Worm (Caenorhabditis elegans): ENCODE data around the gene F20D6.9.

Gene F20D6.9

DNA sequence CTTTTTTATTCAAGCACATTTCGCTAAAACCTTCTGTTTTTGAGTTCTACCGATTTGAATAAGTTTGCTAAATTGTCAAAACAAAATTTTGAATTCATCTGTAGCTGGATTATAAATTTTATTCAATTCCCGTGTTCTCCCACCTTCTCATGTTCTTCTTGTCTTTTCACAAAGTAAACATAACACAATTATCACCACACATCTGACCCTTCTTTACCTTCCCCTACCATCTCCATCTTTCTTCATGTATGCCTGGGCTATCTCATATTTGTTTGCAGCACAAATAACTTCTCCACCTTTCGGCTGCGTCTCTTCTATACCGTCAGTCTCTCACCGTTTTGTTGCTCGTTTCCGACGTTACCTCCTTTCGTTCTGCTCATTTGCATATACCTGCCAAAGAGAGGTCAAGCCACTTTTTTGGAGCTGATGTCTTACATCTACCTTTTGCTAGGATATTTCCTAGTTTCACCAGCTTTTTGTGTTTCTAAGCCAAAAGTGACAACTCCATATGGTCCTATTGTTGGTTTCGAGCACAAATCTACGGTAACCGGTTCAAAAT lies 25.9 kb upstream of the F20D6.9 start, which contains the start of gene cest-17:
Gene cest-17, plus strand, starts transcription at position 248 of the 559 bp plus-strand sequence.
- TF ChIP-seq dao-5 (tag; optimal IDR thresholded peaks at IDR 0.05) (no peak), W03F9.2 (tag; optimal IDR thresholded peaks at IDR 0.05) (no peak), him-1 (tag; optimal IDR thresholded peaks at IDR 0.05) (no peak)

DNA sequence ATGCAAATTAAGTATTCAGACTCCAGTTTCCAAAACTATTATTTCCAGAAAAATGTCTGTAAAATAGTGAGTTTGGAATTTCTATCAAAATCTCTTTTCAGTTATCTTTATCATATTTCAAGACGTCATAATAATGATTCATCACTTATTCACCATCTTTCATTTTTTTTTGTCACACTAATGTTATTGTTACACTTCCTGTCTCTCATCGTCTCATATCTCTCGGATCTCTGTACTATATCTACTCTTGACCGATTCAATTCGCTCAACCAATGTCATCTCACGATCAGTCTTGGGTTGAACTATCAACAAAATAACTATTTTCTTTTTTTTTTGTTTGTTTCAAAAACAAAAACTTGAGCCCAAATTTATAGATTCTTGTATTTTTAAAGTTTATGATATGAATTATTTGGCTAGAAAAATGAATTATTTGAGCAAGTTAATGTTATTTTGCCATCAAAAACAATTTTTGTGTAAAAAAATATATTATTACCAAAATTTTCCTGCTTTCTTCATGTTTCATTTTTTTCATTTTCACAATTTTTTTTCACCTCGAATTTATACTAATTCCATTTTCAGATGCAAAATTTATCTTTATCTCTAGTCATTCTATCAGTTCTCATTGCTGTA lies 24.1 kb upstream of the F20D6.9 start, which contains the start of gene cri-2:
Gene cri-2, plus strand, starts transcription at position 580 of the 630 bp plus-strand sequence.
- no peak for TF ChIP-seq W03F9.2 (tag; optimal IDR thresholded peaks at IDR 0.05)
- TF ChIP-seq him-1 (tag; optimal IDR thresholded peaks at IDR 0.05) = no peak
- TF ChIP-seq dao-5 (tag; optimal IDR thresholded peaks at IDR 0.05) = no peak

DNA sequence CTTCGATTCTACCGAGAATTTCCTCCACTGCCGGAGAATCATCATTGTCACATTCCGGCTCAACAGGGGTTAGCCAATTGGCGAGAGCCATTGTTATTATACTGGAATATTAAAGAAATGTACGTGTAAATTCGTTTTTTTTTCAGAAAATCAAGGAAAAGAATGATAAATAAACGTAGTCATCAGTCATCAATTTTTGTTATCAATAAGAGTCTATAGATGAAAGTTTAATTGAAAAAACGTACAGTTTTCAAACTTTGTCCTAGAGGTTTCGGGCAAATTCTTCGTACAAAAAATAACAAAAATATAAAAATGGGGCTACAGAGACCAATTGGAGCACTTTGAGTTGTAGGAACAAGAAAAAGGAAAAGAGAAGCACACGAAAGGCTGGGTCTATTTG lies 21.7 kb upstream of the F20D6.9 start, which contains the start of gene F20D6.11:
Gene F20D6.11, minus strand, starts transcription at position 101 of the 400 bp plus-strand sequence.
- TF ChIP-seq dao-5 (tag; optimal IDR thresholded peaks at IDR 0.05) = no peak
- no peak for TF ChIP-seq W03F9.2 (tag; optimal IDR thresholded peaks at IDR 0.05)
- TF ChIP-seq him-1 (tag; optimal IDR thresholded peaks at IDR 0.05) = no peak

DNA sequence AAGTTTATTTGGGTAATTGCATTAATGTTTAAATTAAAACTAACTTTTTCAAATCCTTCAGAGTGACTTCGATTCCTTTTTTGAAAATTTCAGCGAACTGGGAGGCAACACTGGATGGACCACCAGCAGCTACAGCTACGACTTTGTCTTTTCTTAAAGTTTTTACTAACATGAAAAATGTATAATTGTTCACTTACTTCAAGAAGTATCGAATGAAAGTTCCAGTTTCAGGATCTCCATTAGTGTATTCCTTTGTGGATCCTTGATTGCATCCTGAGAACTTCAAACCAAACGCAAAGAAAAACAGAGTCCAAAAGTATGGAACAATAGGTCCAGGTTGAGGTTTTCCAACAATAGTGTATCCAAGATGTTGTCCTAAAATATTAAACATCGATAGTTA lies 19.7 kb upstream of the F20D6.9 start:
- TF ChIP-seq him-1 (tag; optimal IDR thresholded peaks at IDR 0.05) (no peak), W03F9.2 (tag; optimal IDR thresholded peaks at IDR 0.05) (no peak), dao-5 (tag; optimal IDR thresholded peaks at IDR 0.05) (no peak)

DNA sequence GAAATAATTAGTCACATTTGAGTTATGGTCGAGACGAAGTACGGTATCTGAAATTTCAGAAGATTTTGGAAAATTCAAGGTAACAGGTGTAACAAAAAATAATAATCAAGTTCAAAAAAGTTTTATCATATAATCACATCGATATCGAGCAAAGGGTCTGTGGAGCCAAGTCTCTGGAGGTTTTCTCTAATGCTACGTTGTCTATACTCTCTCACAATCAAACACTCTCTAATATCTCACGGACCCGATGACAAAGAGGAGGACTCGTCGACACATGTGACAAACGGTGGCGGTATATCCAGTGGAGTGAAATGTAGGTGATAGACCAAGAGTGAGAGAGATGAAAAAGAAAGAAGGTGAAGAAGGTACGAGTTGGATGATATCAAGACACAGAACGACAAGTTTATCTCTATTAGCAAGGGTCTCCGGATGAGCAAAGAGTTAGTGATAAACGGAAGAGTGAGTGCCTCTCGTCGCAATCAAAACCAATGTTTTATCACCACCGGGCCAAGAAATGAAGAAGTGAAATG lies 18.7 kb upstream of the F20D6.9 start, which contains the start of gene F20D6.10:
Gene F20D6.10, minus strand, starts transcription at position 51 of the 530 bp plus-strand sequence.
- TF ChIP-seq W03F9.2 (tag; optimal IDR thresholded peaks at IDR 0.05) = no peak
- no peak for TF ChIP-seq dao-5 (tag; optimal IDR thresholded peaks at IDR 0.05)
- TF ChIP-seq him-1 (tag; optimal IDR thresholded peaks at IDR 0.05) = no peak

DNA sequence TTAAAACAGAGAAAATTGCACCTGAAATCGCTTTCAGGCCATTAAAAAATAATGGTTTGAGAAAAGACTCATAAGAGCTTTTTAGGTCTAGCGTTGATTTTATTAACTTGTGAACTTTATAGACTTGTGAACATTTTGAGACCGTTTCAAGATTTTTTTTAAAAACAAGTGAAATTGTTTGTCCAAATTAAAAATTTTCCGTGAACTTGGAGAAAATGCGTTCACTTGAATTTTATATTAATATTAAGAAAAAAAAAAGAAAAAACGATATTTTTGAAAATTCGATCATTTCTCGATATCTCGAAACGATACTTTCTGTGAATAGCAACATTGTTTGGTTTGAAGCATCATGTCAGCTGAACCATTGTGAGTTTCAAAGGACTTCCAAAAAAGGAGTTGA lies 13.2 kb upstream of the F20D6.9 start, which contains the start of gene F20D6.1:
Gene F20D6.1, plus strand, starts transcription at position 301 of the 400 bp plus-strand sequence.
- TF ChIP-seq W03F9.2 (tag; optimal IDR thresholded peaks at IDR 0.05) (no peak), dao-5 (tag; optimal IDR thresholded peaks at IDR 0.05) (no peak), him-1 (tag; optimal IDR thresholded peaks at IDR 0.05) (no peak)

DNA sequence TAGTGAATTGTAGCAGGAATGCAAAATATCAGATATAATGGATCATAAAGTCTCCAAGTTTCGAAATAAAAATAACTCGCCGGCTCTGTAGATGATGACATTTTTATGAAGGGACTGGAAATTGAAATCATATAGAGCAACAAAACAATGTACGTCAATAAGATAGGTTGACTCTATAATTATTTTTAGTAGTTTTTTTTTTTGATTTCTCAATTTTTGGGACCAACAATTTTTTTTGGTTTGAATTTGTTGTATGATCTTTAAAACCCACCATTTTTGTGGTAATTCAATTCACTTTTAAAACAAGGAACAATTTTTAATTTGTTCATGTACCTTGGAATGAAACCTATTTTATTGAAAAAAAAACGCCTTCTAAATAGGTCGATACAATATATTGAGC lies 12.8 kb upstream of the F20D6.9 start, which contains the start of gene F20D6.12:
Gene F20D6.12, minus strand, starts transcription at position 101 of the 400 bp plus-strand sequence.
- TF ChIP-seq W03F9.2 (tag; optimal IDR thresholded peaks at IDR 0.05) (no peak), dao-5 (tag; optimal IDR thresholded peaks at IDR 0.05) (no peak), him-1 (tag; optimal IDR thresholded peaks at IDR 0.05) (no peak)

DNA sequence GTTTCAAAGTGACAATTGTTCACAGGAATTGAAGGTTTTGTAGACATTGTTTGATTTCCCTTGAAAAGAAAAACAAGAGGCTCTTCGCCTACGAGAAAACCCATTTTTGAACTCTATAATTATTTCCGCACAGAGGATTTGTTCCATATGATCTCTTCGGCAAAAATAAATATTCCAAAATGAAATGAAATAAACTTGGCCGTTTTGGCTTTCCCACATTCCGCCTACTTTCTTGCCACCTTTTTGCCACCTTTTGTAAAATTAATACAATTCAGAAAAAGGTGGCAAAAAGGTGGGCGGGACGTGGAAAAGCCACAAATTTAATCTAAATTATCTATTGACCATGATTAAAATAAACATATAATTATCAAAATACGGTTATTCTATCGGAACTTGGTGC lies 11.2 kb upstream of the F20D6.9 start, which contains the start of gene F20D6.15:
Gene F20D6.15, minus strand, starts transcription at position 47 of the 400 bp plus-strand sequence.
- TF ChIP-seq dao-5 (tag; optimal IDR thresholded peaks at IDR 0.05) = no peak
- no peak for TF ChIP-seq him-1 (tag; optimal IDR thresholded peaks at IDR 0.05)
- TF ChIP-seq W03F9.2 (tag; optimal IDR thresholded peaks at IDR 0.05) = no peak

DNA sequence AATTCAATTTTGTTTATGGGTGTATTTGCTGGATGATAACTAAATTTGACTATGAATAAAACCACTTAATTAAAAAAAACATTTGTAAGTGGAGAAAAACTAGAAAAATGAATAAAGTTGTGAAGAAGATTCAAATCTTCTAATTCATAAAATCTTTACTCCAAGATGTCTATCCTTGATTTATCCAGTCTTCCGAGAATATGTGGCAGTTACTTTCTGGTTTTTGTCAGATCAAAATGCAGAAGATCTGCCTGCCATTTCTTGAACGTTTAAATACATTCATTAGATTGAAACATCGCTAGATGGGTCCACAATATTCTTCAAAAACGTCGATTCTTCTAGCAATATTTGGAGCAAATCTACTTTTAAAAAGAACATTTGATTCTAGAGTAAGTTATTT lies 8.5 kb upstream of the F20D6.9 start, which contains the start of gene F20D6.2:
Gene F20D6.2, plus strand, starts transcription at position 301 of the 400 bp plus-strand sequence.
- no peak for TF ChIP-seq him-1 (tag; optimal IDR thresholded peaks at IDR 0.05)
- TF ChIP-seq dao-5 (tag; optimal IDR thresholded peaks at IDR 0.05) = no peak
- no peak for TF ChIP-seq W03F9.2 (tag; optimal IDR thresholded peaks at IDR 0.05)

DNA sequence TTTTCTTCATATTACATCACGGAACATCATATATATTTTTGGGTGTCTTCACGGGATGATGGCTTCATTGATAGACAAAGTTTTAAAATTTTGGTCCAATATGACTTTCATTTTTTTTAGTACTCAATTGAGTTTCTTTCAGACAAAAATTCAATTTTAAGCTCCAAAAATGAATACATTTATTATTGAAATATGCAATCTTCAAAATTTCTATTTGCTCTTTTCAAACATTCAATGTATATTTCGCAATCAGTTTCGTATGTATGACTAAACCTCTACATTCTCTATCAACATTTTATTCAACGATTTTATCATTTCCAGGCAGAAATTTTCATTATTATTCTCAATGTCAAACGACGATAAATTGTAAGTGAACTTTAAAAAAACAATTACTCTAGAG lies 6.1 kb upstream of the F20D6.9 start, which contains the start of gene srp-8:
Gene srp-8, plus strand, starts transcription at position 301 of the 400 bp plus-strand sequence.
- TF ChIP-seq dao-5 (tag; optimal IDR thresholded peaks at IDR 0.05) = no peak
- TF ChIP-seq him-1 (tag; optimal IDR thresholded peaks at IDR 0.05) = no peak
- no peak for TF ChIP-seq W03F9.2 (tag; optimal IDR thresholded peaks at IDR 0.05)

DNA sequence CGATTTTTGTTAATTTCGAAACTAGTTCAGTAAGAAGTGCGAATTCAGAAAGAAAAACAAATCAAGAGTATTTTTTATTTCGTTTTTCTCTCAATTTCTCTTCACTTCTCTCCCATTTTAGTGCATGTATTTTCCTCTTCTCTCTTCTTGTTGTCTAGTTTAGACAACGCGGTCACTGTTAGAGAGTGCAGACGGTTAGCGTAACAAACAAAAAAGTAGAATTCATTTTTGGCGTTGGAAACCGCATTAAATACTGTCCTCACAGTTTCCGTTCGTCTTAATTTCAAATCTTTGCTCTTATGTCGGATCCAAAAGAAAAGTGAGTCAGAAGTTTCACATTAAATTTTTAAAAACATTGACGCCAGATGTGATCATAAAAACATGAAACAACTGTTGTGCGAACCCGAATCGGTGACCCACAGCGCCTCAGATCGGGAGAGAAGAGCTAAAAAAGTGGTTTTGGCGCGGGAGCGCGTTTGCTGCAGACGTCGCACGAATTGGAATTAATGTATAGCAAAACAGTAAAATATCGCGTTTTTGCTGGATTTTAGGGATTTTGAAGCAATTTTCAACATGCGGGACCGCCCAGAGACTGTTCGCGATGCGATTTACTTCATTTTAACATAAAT lies 1.8 kb upstream of the F20D6.9 start, which contains the start of gene srp-7:
Gene srp-7, plus strand, starts transcription at position 213 of the 629 bp plus-strand sequence.
- no peak for TF ChIP-seq W03F9.2 (tag; optimal IDR thresholded peaks at IDR 0.05)
- no peak for TF ChIP-seq him-1 (tag; optimal IDR thresholded peaks at IDR 0.05)

DNA sequence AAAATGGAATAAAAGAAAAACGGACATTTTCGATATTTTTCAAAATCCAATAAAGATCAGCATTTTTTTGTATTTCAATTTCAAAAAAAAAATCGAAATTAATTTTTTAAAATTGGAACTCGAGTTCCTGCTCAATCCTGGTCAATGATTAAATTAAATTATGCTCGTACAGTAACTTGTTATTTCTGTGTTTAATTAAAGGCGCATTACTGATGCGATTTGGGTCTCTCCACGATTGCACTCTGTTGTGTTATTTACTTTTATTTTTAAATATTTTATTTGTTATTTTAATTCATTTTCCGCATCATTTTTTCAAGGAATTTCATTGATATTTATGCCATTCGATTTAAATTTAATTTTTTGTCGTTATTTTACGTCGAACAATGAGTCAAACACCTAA lies 1.0 kb upstream of the F20D6.9 start:
- TF ChIP-seq dao-5 (tag; optimal IDR thresholded peaks at IDR 0.05) (no peak), W03F9.2 (tag; optimal IDR thresholded peaks at IDR 0.05) (no peak), him-1 (tag; optimal IDR thresholded peaks at IDR 0.05) (no peak)

DNA sequence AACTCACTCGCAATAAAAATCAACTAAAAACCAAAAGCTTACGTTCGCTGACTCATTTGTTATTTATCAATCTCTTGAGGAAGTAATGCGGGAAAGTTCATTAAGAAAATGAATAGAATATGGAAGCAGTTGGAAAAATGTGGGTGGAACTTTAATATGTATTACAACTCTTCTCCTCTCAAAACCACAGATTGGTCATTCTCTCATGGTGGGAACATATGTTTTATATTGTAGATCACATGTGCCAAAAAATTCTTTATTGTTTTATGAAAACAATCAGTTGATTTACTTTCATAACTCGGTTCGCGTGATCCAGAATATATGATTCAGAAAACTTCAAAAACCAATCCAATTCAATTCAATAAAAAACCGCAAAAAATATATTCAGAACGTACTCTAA lies 5.6 kb downstream of the F20D6.9 start:
- TF ChIP-seq dao-5 (tag; optimal IDR thresholded peaks at IDR 0.05) (no peak), W03F9.2 (tag; optimal IDR thresholded peaks at IDR 0.05) (no peak), him-1 (tag; optimal IDR thresholded peaks at IDR 0.05) (no peak)
